Worm (Caenorhabditis elegans) whole organism, mixed stage, embryonic: ENCODE measurements around the gene mog-1.

Source experiments
- M03D4.4 ChIP-seq: sonication (generic microtip); optimal IDR thresholded peaks from 2 replicates; lab custom pipeline; 2017; ENCODE audit warnings: mild to moderate bottlenecking, missing genetic modification characterization, missing compliant biosample characterization
- ceh-43 ChIP-seq: fragments of 200-800 bp; sonication (Bioruptor generic); optimal IDR thresholded peaks from 2 replicates; lab custom pipeline; 2018; ENCODE audit warnings: mild to moderate bottlenecking, missing genetic modification characterization, moderate library complexity, missing compliant biosample characterization
- ces-1 ChIP-seq: fragments of 150-350 bp; optimal IDR thresholded peaks from 2 replicates; lab custom pipeline; 2014; ENCODE audit warnings: missing biosample characterization, missing genetic modification reagents, missing genetic modification characterization
- elt-3 ChIP-seq: fragments of 150-350 bp; optimal IDR thresholded peaks from 2 replicates; lab custom pipeline; 2014; ENCODE audit warnings: missing biosample characterization, missing genetic modification characterization
- flh-1 ChIP-seq: fragments of 200-800 bp; sonication (Bioruptor generic); optimal IDR thresholded peaks from 2 replicates; lab custom pipeline; 2018; ENCODE audit warnings: mild to moderate bottlenecking, missing genetic modification characterization, moderate library complexity, missing compliant biosample characterization
- ham-2 ChIP-seq: fragments of 200-800 bp; sonication (Bioruptor generic); optimal IDR thresholded peaks from 2 replicates; lab custom pipeline; 2018; ENCODE audit warnings: mild to moderate bottlenecking, missing genetic modification characterization, missing compliant biosample characterization
- lin-13 ChIP-seq: fragments of 150-350 bp; optimal IDR thresholded peaks from 2 replicates; lab custom pipeline; 2014; ENCODE audit warnings: missing biosample characterization, missing genetic modification characterization
- lin-32 ChIP-seq: fragments of 200-800 bp; sonication (Bioruptor generic); optimal IDR thresholded peaks from 2 replicates; lab custom pipeline; 2018; ENCODE audit warnings: mild to moderate bottlenecking, missing genetic modification characterization, missing compliant biosample characterization
- mep-1 ChIP-seq: fragments of 150-350 bp; optimal IDR thresholded peaks from 2 replicates; lab custom pipeline; 2017; ENCODE audit warnings: missing biosample characterization, missing genetic modification reagents, missing genetic modification characterization, inconsistent platforms
- nhr-12 ChIP-seq: fragments of 150-350 bp; optimal IDR thresholded peaks from 2 replicates; lab custom pipeline; 2014; ENCODE audit warnings: missing biosample characterization, missing genetic modification characterization
- nhr-237 ChIP-seq: fragments of 150-350 bp; optimal IDR thresholded peaks from 2 replicates; lab custom pipeline; 2014; ENCODE audit warnings: missing biosample characterization, missing genetic modification characterization
- nhr-28 ChIP-seq: fragments of 150-350 bp; optimal IDR thresholded peaks from 2 replicates; lab custom pipeline; 2014; ENCODE audit warnings: missing biosample characterization, missing genetic modification characterization
- nhr-76 ChIP-seq: sonication (generic microtip); optimal IDR thresholded peaks from 2 replicates; lab custom pipeline; 2017; ENCODE audit warnings: missing biosample characterization, missing genetic modification characterization
- pha-4 ChIP-seq: fragments of 150-350 bp; optimal IDR thresholded peaks from 2 replicates; lab custom pipeline; 2018; ENCODE audit warnings: missing biosample characterization, missing genetic modification reagents, missing genetic modification characterization
- sem-2 ChIP-seq: fragments of 200-800 bp; sonication (Bioruptor generic); optimal IDR thresholded peaks from 2 replicates; lab custom pipeline; 2018; ENCODE audit warnings: mild to moderate bottlenecking, missing genetic modification characterization, missing compliant biosample characterization
- snpc-4 ChIP-seq: fragments of 150-350 bp; optimal IDR thresholded peaks from 2 replicates; lab custom pipeline; 2014; ENCODE audit warnings: missing biosample characterization, missing genetic modification characterization
- tbx-8 ChIP-seq: fragments of 200-800 bp; sonication (Bioruptor generic); optimal IDR thresholded peaks from 2 replicates; lab custom pipeline; 2018; ENCODE audit warnings: mild to moderate bottlenecking, missing genetic modification characterization, moderate library complexity, missing compliant biosample characterization
- unc-39 ChIP-seq: fragments of 150-350 bp; optimal IDR thresholded peaks from 2 replicates; lab custom pipeline; 2014; ENCODE audit warnings: missing biosample characterization, missing genetic modification characterization
- unc-62 ChIP-seq: fragments of 150-350 bp; optimal IDR thresholded peaks from 2 replicates; lab custom pipeline; 2014; ENCODE audit warnings: missing biosample characterization, missing genetic modification reagents, missing genetic modification characterization
- ztf-11 ChIP-seq: fragments of 150-350 bp; optimal IDR thresholded peaks from 2 replicates; lab custom pipeline; 2014; ENCODE audit warnings: missing biosample characterization, missing genetic modification characterization

Gene mog-1

ce11 chrIII:9910608-9911479 is 45.2 kb downstream of the mog-1 start, which contains the start of the genes cyld-1 and F40F12.9:
TSS of gene cyld-1 (minus strand) at chrIII:9910658.
TSS of gene F40F12.9 (plus strand) at chrIII:9911328.
- no peak for TF ChIP-seq nhr-237 (tag; lab: Kevin White, UChicago)
- no peak for TF ChIP-seq lin-13 (tag; lab: Kevin White, UChicago)
- TF ChIP-seq elt-3 (tag; lab: Kevin White, UChicago): no peak
- TF ChIP-seq snpc-4 (tag; lab: Kevin White, UChicago): no peak
- TF ChIP-seq mep-1 (tag; lab: Kevin White, UChicago): no peak
- TF ChIP-seq pha-4 (tag; lab: Kevin White, UChicago): no peak
- TF ChIP-seq ceh-43 (GFP tag; lab: Kevin White, UChicago): no peak
- TF ChIP-seq sem-2 (GFP tag; lab: Kevin White, UChicago): no peak

- no peak for TF ChIP-seq unc-39
These were observed 47.2 kb downstream of the mog-1 start for ce11 chrIII:9908769-9909168.

ce11 chrIII:9907574-9907973 is 48.4 kb downstream of the mog-1 start:
- TF ChIP-seq flh-1 (GFP tag; lab: Kevin White, UChicago) (no peak), ztf-11 (tag; lab: Kevin White, UChicago) (no peak), ham-2 (GFP tag; lab: Kevin White, UChicago) (no peak)

- peak; percentile 81 for TF ChIP-seq ces-1 (GFP tag; lab: Kevin White, UChicago)
- TF ChIP-seq lin-32 (GFP tag; lab: Kevin White, UChicago): no peak
- TF ChIP-seq, all 35 proteins: peak for 1
These were observed 50.7 kb downstream of the mog-1 start for ce11 chrIII:9905307-9905706.

- TF ChIP-seq ztf-11 (tag; lab: Kevin White, UChicago) (no peak), tbx-8 (GFP tag; lab: Kevin White, UChicago) (no peak), nhr-12 (no peak), M03D4.4 (tag; lab: Kevin White, UChicago) (no peak), nhr-28 (no peak), unc-62 (no peak), nhr-237 (tag; lab: Kevin White, UChicago) (no peak), nhr-76 (tag; lab: Kevin White, UChicago) (no peak)
These were observed 52.2 kb downstream of the mog-1 start for ce11 chrIII:9903694-9904292.
